Worm (Caenorhabditis elegans) whole organism, young adult: ENCODE data around the gene F28D1.6.
A peak's percentile ranks its signal among the peaks of the same experiment; 100 is the strongest.

Source experiments
- B0261.1 ChIP-seq: sonication (generic microtip); optimal IDR thresholded peaks from 2 replicates; lab custom pipeline; 2016; ENCODE audit warnings: mild to moderate bottlenecking, missing genetic modification characterization, moderate library complexity, missing compliant biosample characterization
- F49E8.2 ChIP-seq: sonication (generic microtip); optimal IDR thresholded peaks from 3 replicates; lab custom pipeline; 2017; ENCODE audit warnings: missing genetic modification characterization, mild to moderate bottlenecking, missing compliant biosample characterization, antibody characterized with exemption, moderate library complexity; ENCODE audit not compliant: insufficient read depth
- Y67H2A.10 ChIP-seq: fragments of 200-800 bp; sonication (Bioruptor generic); conservative IDR thresholded peaks from 2 replicates; pipeline ENCODE4 v1.3.6; 2022; ENCODE audit warnings: missing genetic modification reagents, missing genetic modification characterization, missing compliant biosample characterization
- attf-5 ChIP-seq: fragments of 200-800 bp; sonication (Bioruptor generic); optimal IDR thresholded peaks from 2 replicates; lab custom pipeline; 2018; ENCODE audit warnings: mild to moderate bottlenecking, missing genetic modification characterization, missing compliant biosample characterization
- dpl-1 ChIP-seq: fragments of 150-350 bp; optimal IDR thresholded peaks from 2 replicates; lab custom pipeline; 2014; ENCODE audit warnings: missing biosample characterization, missing genetic modification reagents, missing genetic modification characterization
- efl-1 ChIP-seq: fragments of 150-350 bp; optimal IDR thresholded peaks from 2 replicates; lab custom pipeline; 2014; ENCODE audit warnings: missing biosample characterization, missing genetic modification reagents, missing genetic modification characterization
- ets-4 ChIP-seq: fragments of 200-800 bp; sonication (Bioruptor generic); optimal IDR thresholded peaks from 2 replicates; lab custom pipeline; 2018; ENCODE audit warnings: mild to moderate bottlenecking, missing genetic modification characterization, missing compliant biosample characterization
- hlh-26 ChIP-seq: fragments of 200-800 bp; sonication (Bioruptor generic); conservative IDR thresholded peaks from 2 replicates; pipeline ENCODE4 v1.3.6; 2022; ENCODE audit warnings: missing genetic modification reagents, missing genetic modification characterization, missing compliant biosample characterization
- nhr-80 ChIP-seq: sonication (generic microtip); optimal IDR thresholded peaks from 2 replicates; lab custom pipeline; 2016; ENCODE audit warnings: missing genetic modification characterization, missing compliant biosample characterization
- xnd-1 ChIP-seq: sonication (generic microtip); optimal IDR thresholded peaks from 2 replicates; lab custom pipeline; 2016; ENCODE audit warnings: missing genotype, missing genetic modification reagents, missing genetic modification characterization, missing compliant biosample characterization
- ztf-26 ChIP-seq: sonication (generic microtip); optimal IDR thresholded peaks from 2 replicates; lab custom pipeline; 2017; ENCODE audit warnings: missing genetic modification characterization, missing compliant biosample characterization

- TF ChIP-seq ets-4 (GFP tag; lab: Kevin White, UChicago) (no peak), xnd-1 (tag; lab: Kevin White, UChicago) (no peak), ztf-26 (tag; lab: Kevin White, UChicago) (peak; percentile 37), nhr-80 (tag; lab: Kevin White, UChicago) (no peak), dpl-1 (no peak), efl-1 (no peak), Y67H2A.10 (GFP tag; lab: Robert Waterston, UW) (no peak), hlh-26 (GFP tag; lab: Robert Waterston, UW) (no peak), F49E8.2 (no peak), B0261.1 (no peak), attf-5 (GFP tag; lab: Kevin White, UChicago) (no peak)
These were observed 42.8 kb upstream of the F28D1.6 start for ce11 chrIV:12427687-12428284.
